Fruit fly (Drosophila melanogaster): ENCODE data around the gene CG12576.
A peak's percentile ranks its signal among the peaks of the same experiment; 100 is the strongest.

Gene CG12576

dm6 chrX:22455509-22456179 is 26.5 kb downstream of the CG12576 start, which contains the start of gene Usp2 (continued):
- TF ChIP-seq CG34422 (GFP tag; IDR thresholded peaks at IDR 0.05): 0 out of 3 replicates have a peak, but pooled peaks have one; percentile 15
- no peak for TF ChIP-seq CG10366 (GFP tag; IDR thresholded peaks at IDR 0.05)
- TF ChIP-seq CG12659 (GFP tag; optimal IDR thresholded peaks at IDR 0.05): peak; percentile 23
- no peak for TF ChIP-seq TFAM (GFP tag; optimal IDR thresholded peaks at IDR 0.05)
- 0 out of 2 replicates have a peak, but pooled peaks have one; percentile 30 for TF ChIP-seq nerfin-2 (GFP tag; IDR thresholded peaks at IDR 0.05; ENCODE audit: partially characterized antibody)
- peak; percentile 68 for TF ChIP-seq CG9797 (GFP tag; optimal IDR thresholded peaks at IDR 0.05)
- TF ChIP-seq Max (GFP tag; optimal IDR thresholded peaks at IDR 0.05): peak; percentile 12
- no peak for TF ChIP-seq CG12942 (GFP tag; optimal IDR thresholded peaks at IDR 0.05)
- no peak for TF ChIP-seq maf-S (GFP tag; optimal IDR thresholded peaks at IDR 0.05)
- TF ChIP-seq fd3F (GFP tag; optimal IDR thresholded peaks at IDR 0.05): no peak
- peak; percentile 63 for TF ChIP-seq hb (GFP tag; IDR thresholded peaks at IDR 0.05; ENCODE audit: partially characterized antibody)
- TF ChIP-seq sqz (GFP tag; optimal IDR thresholded peaks at IDR 0.05): peak; percentile 25
- no peak for TF ChIP-seq ro (GFP tag; IDR thresholded peaks at IDR 0.05)
- TF ChIP-seq ttk (GFP tag; IDR thresholded peaks at IDR 0.05): no peak
- peak; percentile 47 for TF ChIP-seq nmo (GFP tag; optimal IDR thresholded peaks at IDR 0.05)
- TF ChIP-seq CG12219 (GFP tag; optimal IDR thresholded peaks at IDR 0.05): no peak
- TF ChIP-seq zen2 (GFP tag; IDR thresholded peaks at IDR 0.05; ENCODE audit: partially characterized antibody): peak; percentile 43; the same call in 1 of the 3 replicates
- TF ChIP-seq jumu (GFP tag; optimal IDR thresholded peaks at IDR 0.05): no peak
- no peak for TF ChIP-seq tio (GFP tag; optimal IDR thresholded peaks at IDR 0.05)
- TF ChIP-seq hkb (optimal IDR thresholded peaks at IDR 0.05): no peak
- TF ChIP-seq hkb (GFP tag; IDR thresholded peaks at IDR 0.05): no peak
- peak; percentile 13; the same call in 1 of the 2 replicates for TF ChIP-seq sisA (GFP tag; IDR thresholded peaks at IDR 0.05)
- no peak for TF ChIP-seq dati (GFP tag; IDR thresholded peaks at IDR 0.05)
- peak; percentile 38; the same call in 1 of the 2 replicates for TF ChIP-seq CG3847 (GFP tag; IDR thresholded peaks at IDR 0.05)
- TF ChIP-seq HLH4C (GFP tag; IDR thresholded peaks at IDR 0.05; ENCODE audit: partially characterized antibody): peak; percentile 56
- TF ChIP-seq pzg (GFP tag; optimal IDR thresholded peaks at IDR 0.05): peak; percentile 81
- no peak for TF ChIP-seq gce (GFP tag; IDR thresholded peaks at IDR 0.05)
- TF ChIP-seq crp (GFP tag; optimal IDR thresholded peaks at IDR 0.05): peak in 1 of 2 experiments; percentile 73
- no peak for TF ChIP-seq CG11560 (tag; IDR thresholded peaks at IDR 0.05)
- TF ChIP-seq amos (GFP tag; IDR thresholded peaks at IDR 0.05; ENCODE audit: partially characterized antibody): peak; percentile 84
- 0 out of 2 replicates have a peak, but pooled peaks have one; percentile 7 for TF ChIP-seq CG32532 (GFP tag; IDR thresholded peaks at IDR 0.05)
- TF ChIP-seq CG1024 (GFP tag; IDR thresholded peaks at IDR 0.05): 0 out of 2 replicates have a peak, but pooled peaks have one; percentile 35
- peak; percentile 45 for TF ChIP-seq CG13287 (GFP tag; IDR thresholded peaks at IDR 0.05; ENCODE audit: partially characterized antibody)
- TF ChIP-seq Bteb2 (GFP tag; optimal IDR thresholded peaks at IDR 0.05): no peak
- TF ChIP-seq CG4820 (GFP tag; optimal IDR thresholded peaks at IDR 0.05): no peak
- TF ChIP-seq ATbp (GFP tag; optimal IDR thresholded peaks at IDR 0.05): no peak
- TF ChIP-seq bsh (GFP tag; optimal IDR thresholded peaks at IDR 0.05): no peak
- no peak for TF ChIP-seq CG13296 (GFP tag; optimal IDR thresholded peaks at IDR 0.05)
- TF ChIP-seq CG32767 (GFP tag; IDR thresholded peaks at IDR 0.05): no peak
- TF ChIP-seq Dll (GFP tag; IDR thresholded peaks at IDR 0.05; ENCODE audit: partially characterized antibody): peak; percentile 25; the same call in 1 of the 4 replicates
- peak; percentile 89 for TF ChIP-seq CG2116 (GFP tag; optimal IDR thresholded peaks at IDR 0.05)
- no peak for TF ChIP-seq MBD-R2 (GFP tag; IDR thresholded peaks at IDR 0.05)
- peak; percentile 17 for TF ChIP-seq zen (tag; optimal IDR thresholded peaks at IDR 0.05)
- no peak for TF ChIP-seq CG3407 (GFP tag; optimal IDR thresholded peaks at IDR 0.05)
- no peak for TF ChIP-seq Elba2 (GFP tag; optimal IDR thresholded peaks at IDR 0.05)
- no peak for TF ChIP-seq Side (GFP tag; optimal IDR thresholded peaks at IDR 0.05)
- no peak for TF ChIP-seq D (optimal IDR thresholded peaks at IDR 0.05)
- no peak for TF ChIP-seq D (GFP tag; optimal IDR thresholded peaks at IDR 0.05)
- TF ChIP-seq tap (tag; optimal IDR thresholded peaks at IDR 0.05): no peak

All from whole organism, embryonic.